Worm (Caenorhabditis elegans) whole organism, young adult: ENCODE results near the gene Y53G8AR.1.
A peak's percentile ranks its signal among the peaks of the same experiment; 100 is the strongest.

ENCODE experiments used
- B0019.2 ChIP-seq: fragments of 200-800 bp; sonication (Bioruptor generic); conservative IDR thresholded peaks from 2 replicates; pipeline ENCODE4 v1.3.6; 2022; ENCODE audit warnings: missing genetic modification reagents, missing genetic modification characterization, missing compliant biosample characterization
- C06A6.2 ChIP-seq: fragments of 200-800 bp; sonication (Bioruptor generic); conservative IDR thresholded peaks from 2 replicates; pipeline ENCODE4 v1.3.6; 2022; ENCODE audit warnings: missing genetic modification characterization, missing compliant biosample characterization
- F10E7.11 ChIP-seq: sonication (generic microtip); optimal IDR thresholded peaks from 2 replicates; lab custom pipeline; 2017; ENCODE audit warnings: mild to moderate bottlenecking, missing genetic modification characterization, moderate library complexity, missing compliant biosample characterization
- K12H6.12 ChIP-seq: fragments of 200-800 bp; sonication (Bioruptor generic); optimal IDR thresholded peaks from 2 replicates; lab custom pipeline; 2018; ENCODE audit warnings: mild to moderate bottlenecking, missing genetic modification characterization, missing compliant biosample characterization
- T07F8.4 ChIP-seq: sonication (generic microtip); optimal IDR thresholded peaks from 2 replicates; lab custom pipeline; 2016; ENCODE audit warnings: mild to moderate bottlenecking, missing genetic modification characterization, moderate library complexity, missing compliant biosample characterization
- Y79H2A.3 ChIP-seq: fragments of 200-800 bp; sonication (Bioruptor generic); conservative IDR thresholded peaks from 2 replicates; pipeline ENCODE4 v1.3.6; 2022; ENCODE audit warnings: missing genetic modification reagents, missing genetic modification characterization, missing compliant biosample characterization
- ZK185.1 ChIP-seq: sonication (generic microtip); optimal IDR thresholded peaks from 2 replicates; lab custom pipeline; 2016; ENCODE audit warnings: mild to moderate bottlenecking, missing genetic modification characterization, missing compliant biosample characterization; ENCODE audit not compliant: poor library complexity, severe bottlenecking
- attf-3 ChIP-seq: fragments of 200-800 bp; sonication (Bioruptor generic); conservative IDR thresholded peaks from 2 replicates; pipeline ENCODE4 v1.3.6; 2022; ENCODE audit warnings: missing genetic modification reagents, missing genetic modification characterization, missing compliant biosample characterization
- attf-5 ChIP-seq: fragments of 200-800 bp; sonication (Bioruptor generic); optimal IDR thresholded peaks from 2 replicates; lab custom pipeline; 2018; ENCODE audit warnings: mild to moderate bottlenecking, missing genetic modification characterization, missing compliant biosample characterization
- bed-1 ChIP-seq: fragments of 200-800 bp; sonication (Bioruptor generic); IDR thresholded peaks from 2 replicates; pipeline ENCODE4 v1.3.6; 2022; ENCODE audit warnings: missing genetic modification reagents, missing genetic modification characterization, missing compliant biosample characterization
- bed-2 ChIP-seq: fragments of 200-800 bp; sonication (Bioruptor generic); IDR thresholded peaks from 2 replicates; pipeline ENCODE4 v1.3.6; 2022; ENCODE audit warnings: missing genetic modification reagents, missing genetic modification characterization, missing compliant biosample characterization
- cebp-1 ChIP-seq, 2 experiments: fragments of 200-800 bp in 1 of 2; sonication (Bioruptor generic) in 1 of 2; sonication (generic microtip) in 1 of 2; IDR thresholded peaks in 1 of 2; optimal IDR thresholded peaks in 1 of 2; 2 replicates each; pipeline versions ENCODE4 v1.3.6 to Lab custom; 2017 to 2022; ENCODE audit warnings: missing compliant biosample characterization in 2 of 2, missing genetic modification characterization in 2 of 2, mild to moderate bottlenecking in 1 of 2, missing genetic modification reagents in 1 of 2, moderate library complexity in 1 of 2
- ceh-58 ChIP-seq: fragments of 200-800 bp; sonication (Bioruptor generic); IDR thresholded peaks from 2 replicates; pipeline ENCODE4 v1.3.6; 2022; ENCODE audit warnings: missing genetic modification characterization, missing compliant biosample characterization
- chd-7 ChIP-seq: sonication (generic microtip); optimal IDR thresholded peaks from 2 replicates; lab custom pipeline; 2016; ENCODE audit warnings: mild to moderate bottlenecking, missing genetic modification characterization, moderate library complexity, missing compliant biosample characterization
- dox-1 ChIP-seq: fragments of 200-800 bp; sonication (Bioruptor generic); IDR thresholded peaks from 2 replicates; pipeline ENCODE4 v1.3.6; 2022; ENCODE audit warnings: missing genetic modification reagents, missing genetic modification characterization, missing compliant biosample characterization
- dpff-1 ChIP-seq: sonication (generic microtip); optimal IDR thresholded peaks from 2 replicates; lab custom pipeline; 2017; ENCODE audit warnings: mild to moderate bottlenecking, missing genetic modification characterization, missing compliant biosample characterization
- egrh-3 ChIP-seq: fragments of 200-800 bp; sonication (Bioruptor generic); IDR thresholded peaks from 2 replicates; pipeline ENCODE4 v1.3.6; 2022; ENCODE audit warnings: missing genetic modification reagents, missing genetic modification characterization, missing compliant biosample characterization
- ets-4 ChIP-seq: fragments of 200-800 bp; sonication (Bioruptor generic); optimal IDR thresholded peaks from 2 replicates; lab custom pipeline; 2018; ENCODE audit warnings: mild to moderate bottlenecking, missing genetic modification characterization, missing compliant biosample characterization
- hlh-26 ChIP-seq: fragments of 200-800 bp; sonication (Bioruptor generic); conservative IDR thresholded peaks from 2 replicates; pipeline ENCODE4 v1.3.6; 2022; ENCODE audit warnings: missing genetic modification reagents, missing genetic modification characterization, missing compliant biosample characterization
- hmg-20 ChIP-seq: fragments of 200-800 bp; sonication (Bioruptor generic); IDR thresholded peaks from 2 replicates; pipeline ENCODE4 v1.3.6; 2022; ENCODE audit warnings: missing genetic modification reagents, missing genetic modification characterization, missing compliant biosample characterization
- hrde-1 ChIP-seq: sonication (generic microtip); optimal IDR thresholded peaks from 2 replicates; lab custom pipeline; 2016; ENCODE audit warnings: missing genetic modification characterization, mild to moderate bottlenecking, missing compliant biosample characterization, moderate library complexity, missing genotype, missing genetic modification reagents, borderline replicate concordance
- lag-1 ChIP-seq: fragments of 200-800 bp; sonication (Bioruptor generic); IDR thresholded peaks from 2 replicates; pipeline ENCODE4 v1.3.6; 2022; ENCODE audit warnings: missing genetic modification reagents, missing genetic modification characterization, missing compliant biosample characterization
- let-526 ChIP-seq: fragments of 200-800 bp; sonication (Bioruptor generic); IDR thresholded peaks from 2 replicates; pipeline ENCODE4 v1.3.6; 2022; ENCODE audit warnings: missing genetic modification reagents, missing genetic modification characterization, missing compliant biosample characterization
- lin-54 ChIP-seq: fragments of 200-800 bp; sonication (Bioruptor generic); optimal IDR thresholded peaks from 2 replicates; lab custom pipeline; 2018; ENCODE audit warnings: mild to moderate bottlenecking, missing genetic modification characterization, missing compliant biosample characterization
- madf-8 ChIP-seq: fragments of 200-800 bp; sonication (Bioruptor generic); conservative IDR thresholded peaks from 2 replicates; pipeline ENCODE4 v1.3.6; 2022; ENCODE audit warnings: missing genetic modification reagents, missing genetic modification characterization, missing compliant biosample characterization
- mcd-1 ChIP-seq: fragments of 200-800 bp; sonication (Bioruptor generic); IDR thresholded peaks from 2 replicates; pipeline ENCODE4 v1.3.6; 2022; ENCODE audit warnings: missing genetic modification reagents, missing genetic modification characterization, missing compliant biosample characterization
- mxl-1 ChIP-seq: sonication (generic microtip); optimal IDR thresholded peaks from 2 replicates; lab custom pipeline; 2016; ENCODE audit warnings: missing genetic modification characterization, missing compliant biosample characterization
- nfyb-1 ChIP-seq: fragments of 200-800 bp; sonication (Bioruptor generic); IDR thresholded peaks from 2 replicates; pipeline ENCODE4 v1.3.6; 2022; ENCODE audit warnings: missing genetic modification reagents, missing genetic modification characterization, missing compliant biosample characterization
- nhr-80 ChIP-seq: sonication (generic microtip); optimal IDR thresholded peaks from 2 replicates; lab custom pipeline; 2016; ENCODE audit warnings: missing genetic modification characterization, missing compliant biosample characterization
- pbrm-1 ChIP-seq: fragments of 200-800 bp; sonication (Bioruptor generic); IDR thresholded peaks from 2 replicates; pipeline ENCODE4 v1.3.6; 2022; ENCODE audit warnings: missing genetic modification reagents, missing genetic modification characterization, missing compliant biosample characterization
- pha-4 ChIP-seq: fragments of 150-350 bp; sonication (generic microtip); optimal IDR thresholded peaks from 2 replicates; lab custom pipeline; 2014; ENCODE audit warnings: missing biosample characterization, missing genetic modification reagents, missing genetic modification characterization
- repo-1 ChIP-seq: sonication (generic microtip); optimal IDR thresholded peaks from 2 replicates; lab custom pipeline; 2017; ENCODE audit warnings: mild to moderate bottlenecking, missing genetic modification characterization, missing compliant biosample characterization
- snpc-1.1 ChIP-seq: sonication (generic microtip); optimal IDR thresholded peaks from 2 replicates; lab custom pipeline; 2017; ENCODE audit warnings: missing genetic modification characterization, mild to moderate bottlenecking, missing compliant biosample characterization, antibody characterized with exemption, moderate library complexity, missing genotype, missing genetic modification reagents; ENCODE audit not compliant: insufficient read depth
- snpc-3.4 ChIP-seq: sonication (generic microtip); optimal IDR thresholded peaks from 2 replicates; lab custom pipeline; 2017; ENCODE audit warnings: missing genetic modification characterization, mild to moderate bottlenecking, missing compliant biosample characterization, antibody characterized with exemption, moderate library complexity, missing genotype, missing genetic modification reagents
- snpc-4 ChIP-seq, 5 experiments: fragments of 150-350 bp in 1 of 5; sonication (generic microtip) in 4 of 5; optimal IDR thresholded peaks; 2 replicates each; lab custom pipeline; 2014 to 2018; ENCODE audit warnings: missing genetic modification characterization in 5 of 5, missing biosample characterization in 3 of 5, antibody characterized with exemption in 2 of 5, mild to moderate bottlenecking in 2 of 5, missing compliant biosample characterization in 2 of 5, missing genotype in 2 of 5, moderate library complexity in 2 of 5, missing genetic modification reagents in 1 of 5
- sptf-2 ChIP-seq: fragments of 200-800 bp; sonication (Bioruptor generic); optimal IDR thresholded peaks from 2 replicates; lab custom pipeline; 2018; ENCODE audit warnings: mild to moderate bottlenecking, missing genetic modification characterization, missing compliant biosample characterization
- unc-62 ChIP-seq: fragments of 150-350 bp; optimal IDR thresholded peaks from 2 replicates; lab custom pipeline; 2014; ENCODE audit warnings: missing biosample characterization, missing genetic modification reagents, missing genetic modification characterization
- xnd-1 ChIP-seq: sonication (generic microtip); optimal IDR thresholded peaks from 2 replicates; lab custom pipeline; 2016; ENCODE audit warnings: missing genotype, missing genetic modification reagents, missing genetic modification characterization, missing compliant biosample characterization
- ztf-26 ChIP-seq: sonication (generic microtip); optimal IDR thresholded peaks from 2 replicates; lab custom pipeline; 2017; ENCODE audit warnings: missing genetic modification characterization, missing compliant biosample characterization
- ztf-6 ChIP-seq: fragments of 200-800 bp; sonication (Bioruptor generic); IDR thresholded peaks from 2 replicates; pipeline ENCODE4 v1.3.6; 2022; ENCODE audit warnings: missing genetic modification reagents, missing genetic modification characterization, missing compliant biosample characterization

Y53G8AR.1 gene

DNA sequence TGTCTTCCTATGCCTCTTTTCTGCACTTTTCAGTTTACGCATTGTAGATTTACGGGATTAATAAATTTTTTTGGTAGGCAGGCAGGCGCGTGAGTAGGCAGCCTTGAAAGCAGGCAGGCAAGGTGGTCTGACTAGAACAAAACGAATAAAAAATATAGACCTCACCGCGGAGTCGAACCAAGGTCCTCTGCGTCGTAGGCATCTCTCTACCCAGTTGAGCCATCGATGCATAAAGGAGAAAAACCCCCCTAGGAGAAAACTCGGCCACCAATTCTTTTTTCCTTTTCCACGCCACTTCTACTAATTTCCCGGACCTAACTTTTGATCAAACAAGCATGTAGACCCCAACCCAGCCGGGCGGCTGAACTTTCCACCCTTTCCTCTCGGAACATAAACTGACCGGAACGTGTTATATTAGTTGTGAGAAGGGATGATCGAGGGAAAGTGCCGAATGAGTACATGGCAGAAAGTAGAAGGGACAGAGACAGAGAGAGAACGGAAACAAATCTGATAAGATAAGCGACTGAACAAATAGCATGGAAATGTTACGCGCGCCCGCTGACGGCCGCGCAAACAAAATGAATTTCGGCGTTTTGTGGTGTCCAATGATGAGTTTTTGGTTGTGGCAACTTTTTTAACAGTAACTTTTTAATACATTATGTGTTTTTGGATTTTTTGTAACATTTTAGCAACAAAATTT, 6.6 kb downstream of the Y53G8AR.1 start (continued):
- no peak for TF ChIP-seq egrh-3 (GFP tag; lab: Robert Waterston, UW)
- peak; percentile 16; the same call in 1 of the 2 replicates for TF ChIP-seq dox-1 (GFP tag; lab: Robert Waterston, UW)
- TF ChIP-seq F10E7.11 (tag; lab: Kevin White, UChicago): no peak
- no peak for TF ChIP-seq cebp-1 (GFP tag; IDR thresholded peaks at IDR 0.05; lab: Robert Waterston, UW)
- no peak for TF ChIP-seq cebp-1 (tag; optimal IDR thresholded peaks at IDR 0.05; lab: Kevin White, UChicago)
- peak; percentile 58 for TF ChIP-seq nhr-80 (tag; lab: Kevin White, UChicago)
- TF ChIP-seq hmg-20 (GFP tag; lab: Robert Waterston, UW): no peak
- no peak for TF ChIP-seq attf-5 (GFP tag; lab: Kevin White, UChicago)
- TF ChIP-seq unc-62 (GFP tag; lab: Kevin White, UChicago): no peak
- TF ChIP-seq nfyb-1 (GFP tag; lab: Robert Waterston, UW): 0 out of 2 replicates have a peak, but pooled peaks have one; percentile 23
- no peak for TF ChIP-seq pha-4 (tag; lab: Kevin White, UChicago)
- TF ChIP-seq snpc-1.1 (tag; lab: Kevin White, UChicago): no peak

DNA sequence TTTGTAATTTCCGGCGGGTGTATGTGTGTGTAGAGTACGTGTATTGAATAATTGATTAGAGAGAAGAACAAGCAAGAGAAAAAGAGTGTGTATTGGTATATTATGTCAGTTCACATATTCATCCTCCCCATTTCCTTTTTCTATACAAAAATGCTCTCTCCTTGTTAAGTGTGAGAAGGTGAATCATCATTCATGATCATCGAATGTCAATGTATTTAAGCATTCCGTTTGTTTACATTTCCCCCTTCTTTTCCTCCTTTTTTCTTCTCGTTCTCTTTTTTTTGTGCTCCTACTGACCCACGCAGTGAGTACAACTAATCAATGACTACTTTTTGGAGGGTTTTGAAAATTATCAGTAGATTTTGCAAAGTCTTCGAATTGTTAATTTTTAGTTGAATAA, 10.6 kb downstream of the Y53G8AR.1 start:
- no peak for TF ChIP-seq repo-1 (tag; lab: Kevin White, UChicago)
- TF ChIP-seq nhr-80 (tag; lab: Kevin White, UChicago): peak; percentile 10
- no peak for TF ChIP-seq xnd-1 (tag; lab: Kevin White, UChicago)
- no peak for TF ChIP-seq bed-1 (GFP tag; lab: Robert Waterston, UW)
- no peak for TF ChIP-seq mxl-1 (tag; lab: Kevin White, UChicago)
- no peak for TF ChIP-seq let-526

DNA sequence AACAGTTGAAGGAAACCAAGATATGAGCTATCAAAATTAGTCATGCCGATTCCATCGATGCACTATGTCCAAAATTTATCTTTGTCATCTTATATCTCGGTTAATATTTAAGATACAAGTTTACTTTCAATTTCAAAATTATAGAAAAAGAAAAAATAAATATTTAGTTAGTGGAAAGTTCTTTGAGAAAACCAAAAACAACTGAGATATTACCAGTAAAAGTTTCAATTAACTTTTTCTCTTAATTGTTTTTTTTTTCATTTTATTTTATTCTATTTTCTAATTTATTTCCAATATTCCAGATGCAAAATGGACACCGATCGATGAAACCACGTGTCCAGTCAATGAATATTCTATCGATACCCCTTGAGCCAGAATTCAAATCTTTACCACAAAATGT, 11.7 kb downstream of the Y53G8AR.1 start, which contains the start of gene gei-1:
Gene gei-1 (plus strand): TSS at position 301 of the 400 bp plus-strand sequence.
- TF ChIP-seq ztf-26 (no peak), ceh-58 (GFP tag; lab: Robert Waterston, UW) (no peak), snpc-4 (GFP tag; optimal IDR thresholded peaks at IDR 0.05; lab: Kevin White, UChicago) (no peak), snpc-4 (tag; optimal IDR thresholded peaks at IDR 0.05; lab: Kevin White, UChicago) (no peak), K12H6.12 (tag; lab: Kevin White, UChicago) (no peak), bed-2 (GFP tag; lab: Robert Waterston, UW) (no peak), pbrm-1 (no peak), Y79H2A.3 (GFP tag; lab: Robert Waterston, UW) (no peak), hlh-26 (GFP tag; lab: Robert Waterston, UW) (no peak), chd-7 (tag; lab: Kevin White, UChicago) (no peak), mcd-1 (GFP tag; lab: Robert Waterston, UW) (no peak), ets-4 (no peak)

DNA sequence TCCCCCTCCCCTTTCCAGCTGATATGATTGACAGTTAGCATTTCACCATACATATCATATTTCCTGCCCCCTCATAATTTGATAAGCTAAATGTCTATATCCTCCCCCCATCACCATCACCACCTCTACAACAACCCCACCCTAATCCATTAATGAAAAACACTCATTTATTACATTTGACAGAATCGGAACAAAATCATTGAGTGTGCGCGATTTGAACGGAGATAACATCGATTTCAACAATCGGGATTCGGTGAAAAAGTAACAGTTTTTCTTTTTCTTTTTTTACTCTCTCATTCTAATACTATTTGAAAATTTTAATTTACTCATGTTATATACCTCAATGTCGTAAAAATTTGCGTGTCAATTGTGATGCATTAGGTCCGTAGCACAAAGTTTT, 13.0 kb downstream of the Y53G8AR.1 start:
- TF ChIP-seq hrde-1 (tag; lab: Kevin White, UChicago): no peak
- TF ChIP-seq sptf-2: no peak
- TF ChIP-seq attf-3 (GFP tag; lab: Robert Waterston, UW): no peak
- no peak for TF ChIP-seq dpff-1 (tag; lab: Kevin White, UChicago)
- no peak for TF ChIP-seq lin-54 (GFP tag; lab: Kevin White, UChicago)
- TF ChIP-seq T07F8.4 (tag; lab: Kevin White, UChicago): no peak
- TF ChIP-seq ZK185.1 (tag; lab: Kevin White, UChicago): no peak
- TF ChIP-seq snpc-3.4 (tag; lab: Kevin White, UChicago): no peak
- no peak for TF ChIP-seq C06A6.2 (GFP tag; lab: Robert Waterston, UW)
- TF ChIP-seq ztf-6: no peak
- no peak for TF ChIP-seq lag-1 (GFP tag; lab: Robert Waterston, UW)
- TF ChIP-seq B0019.2 (GFP tag; lab: Robert Waterston, UW): no peak
- TF ChIP-seq madf-8 (GFP tag; lab: Robert Waterston, UW): no peak
- TF ChIP-seq hmg-20 (GFP tag; lab: Robert Waterston, UW): no peak
